Worm (Caenorhabditis elegans) whole organism, young adult: ENCODE results near the gene Y62H9A.4.

ENCODE experiments used
- B0019.2 ChIP-seq: fragments of 200-800 bp; sonication (Bioruptor generic); conservative IDR thresholded peaks from 2 replicates; pipeline ENCODE4 v1.3.6; 2022; ENCODE audit warnings: missing genetic modification reagents, missing genetic modification characterization, missing compliant biosample characterization
- B0035.1 ChIP-seq: sonication (generic microtip); optimal IDR thresholded peaks from 2 replicates; lab custom pipeline; 2016; ENCODE audit warnings: missing genetic modification characterization, mild to moderate bottlenecking, missing compliant biosample characterization, missing genotype, missing genetic modification reagents
- B0261.1 ChIP-seq: sonication (generic microtip); optimal IDR thresholded peaks from 2 replicates; lab custom pipeline; 2016; ENCODE audit warnings: mild to moderate bottlenecking, missing genetic modification characterization, moderate library complexity, missing compliant biosample characterization
- B0336.3 ChIP-seq: fragments of 200-800 bp; sonication (Bioruptor generic); IDR thresholded peaks from 2 replicates; pipeline ENCODE4 v1.3.6; 2022; ENCODE audit warnings: missing genetic modification characterization, missing compliant biosample characterization
- C06A6.2 ChIP-seq: fragments of 200-800 bp; sonication (Bioruptor generic); conservative IDR thresholded peaks from 2 replicates; pipeline ENCODE4 v1.3.6; 2022; ENCODE audit warnings: missing genetic modification characterization, missing compliant biosample characterization
- F23B12.7 ChIP-seq: sonication (generic microtip); optimal IDR thresholded peaks from 2 replicates; lab custom pipeline; 2017; ENCODE audit warnings: missing genetic modification characterization, mild to moderate bottlenecking, missing compliant biosample characterization, antibody characterized with exemption, moderate library complexity; ENCODE audit not compliant: insufficient read depth
- F33H1.4 ChIP-seq: fragments of 200-800 bp; sonication (Bioruptor generic); IDR thresholded peaks from 2 replicates; pipeline ENCODE4 v1.3.6; 2022; ENCODE audit warnings: missing genetic modification reagents, missing genetic modification characterization, missing compliant biosample characterization
- F37B4.10 ChIP-seq: fragments of 200-800 bp; sonication (Bioruptor generic); IDR thresholded peaks from 2 replicates; pipeline ENCODE4 v1.3.6; 2022; ENCODE audit warnings: missing genetic modification characterization, missing compliant biosample characterization
- F49E8.2 ChIP-seq: sonication (generic microtip); optimal IDR thresholded peaks from 3 replicates; lab custom pipeline; 2017; ENCODE audit warnings: missing genetic modification characterization, mild to moderate bottlenecking, missing compliant biosample characterization, antibody characterized with exemption, moderate library complexity; ENCODE audit not compliant: insufficient read depth
- Y79H2A.3 ChIP-seq: fragments of 200-800 bp; sonication (Bioruptor generic); conservative IDR thresholded peaks from 2 replicates; pipeline ENCODE4 v1.3.6; 2022; ENCODE audit warnings: missing genetic modification reagents, missing genetic modification characterization, missing compliant biosample characterization
- ZK185.1 ChIP-seq: sonication (generic microtip); optimal IDR thresholded peaks from 2 replicates; lab custom pipeline; 2016; ENCODE audit warnings: mild to moderate bottlenecking, missing genetic modification characterization, missing compliant biosample characterization; ENCODE audit not compliant: poor library complexity, severe bottlenecking
- aptf-2 ChIP-seq: fragments of 200-800 bp; sonication (Bioruptor generic); conservative IDR thresholded peaks from 2 replicates; pipeline ENCODE4 v1.3.6; 2022; ENCODE audit warnings: missing genetic modification reagents, missing genetic modification characterization, missing compliant biosample characterization
- atf-7 ChIP-seq: sonication (generic microtip); optimal IDR thresholded peaks from 2 replicates; lab custom pipeline; 2017; ENCODE audit warnings: mild to moderate bottlenecking, missing genetic modification characterization, missing compliant biosample characterization
- athp-1 ChIP-seq: sonication (generic microtip); optimal IDR thresholded peaks from 2 replicates; lab custom pipeline; 2017; ENCODE audit warnings: mild to moderate bottlenecking, missing genetic modification characterization, missing compliant biosample characterization
- attf-5 ChIP-seq: fragments of 200-800 bp; sonication (Bioruptor generic); optimal IDR thresholded peaks from 2 replicates; lab custom pipeline; 2018; ENCODE audit warnings: mild to moderate bottlenecking, missing genetic modification characterization, missing compliant biosample characterization
- attf-6 ChIP-seq: fragments of 200-800 bp; sonication (Bioruptor generic); IDR thresholded peaks from 2 replicates; pipeline ENCODE4 v1.3.6; 2022; ENCODE audit warnings: missing genetic modification reagents, missing genetic modification characterization, missing compliant biosample characterization
- bed-2 ChIP-seq: fragments of 200-800 bp; sonication (Bioruptor generic); IDR thresholded peaks from 2 replicates; pipeline ENCODE4 v1.3.6; 2022; ENCODE audit warnings: missing genetic modification reagents, missing genetic modification characterization, missing compliant biosample characterization
- cebp-2 ChIP-seq: fragments of 200-800 bp; sonication (Bioruptor generic); IDR thresholded peaks from 2 replicates; pipeline ENCODE4 v1.3.6; 2022; ENCODE audit warnings: missing genetic modification characterization, missing compliant biosample characterization
- ceh-58 ChIP-seq: fragments of 200-800 bp; sonication (Bioruptor generic); IDR thresholded peaks from 2 replicates; pipeline ENCODE4 v1.3.6; 2022; ENCODE audit warnings: missing genetic modification characterization, missing compliant biosample characterization
- ceh-91 ChIP-seq: fragments of 200-800 bp; sonication (Bioruptor generic); IDR thresholded peaks from 2 replicates; pipeline ENCODE4 v1.3.6; 2022; ENCODE audit warnings: missing genetic modification reagents, missing genetic modification characterization, missing compliant biosample characterization
- dpl-1 ChIP-seq: fragments of 150-350 bp; optimal IDR thresholded peaks from 2 replicates; lab custom pipeline; 2014; ENCODE audit warnings: missing biosample characterization, missing genetic modification reagents, missing genetic modification characterization
- egl-18 ChIP-seq: fragments of 200-800 bp; sonication (Bioruptor generic); IDR thresholded peaks from 2 replicates; pipeline ENCODE4 v1.3.6; 2022; ENCODE audit warnings: missing genetic modification reagents, missing genetic modification characterization, missing compliant biosample characterization
- ekl-4 ChIP-seq: fragments of 200-800 bp; sonication (Bioruptor generic); IDR thresholded peaks from 2 replicates; pipeline ENCODE4 v1.3.6; 2022; ENCODE audit warnings: missing genetic modification reagents, missing genetic modification characterization, missing compliant biosample characterization
- gei-17 ChIP-seq: fragments of 200-800 bp; sonication (Bioruptor generic); optimal IDR thresholded peaks from 2 replicates; lab custom pipeline; 2018; ENCODE audit warnings: mild to moderate bottlenecking, missing genetic modification characterization, missing compliant biosample characterization
- hlh-12 ChIP-seq: sonication (generic microtip); optimal IDR thresholded peaks from 2 replicates; lab custom pipeline; 2016; ENCODE audit warnings: missing genetic modification characterization, missing compliant biosample characterization
- hsf-1 ChIP-seq: fragments of 200-800 bp; sonication (Bioruptor generic); IDR thresholded peaks from 2 replicates; pipeline ENCODE4 v1.3.6; 2022; ENCODE audit warnings: missing genetic modification reagents, missing genetic modification characterization, missing compliant biosample characterization
- lin-40 ChIP-seq: sonication (generic microtip); optimal IDR thresholded peaks from 2 replicates; lab custom pipeline; 2016; ENCODE audit warnings: missing genetic modification characterization, mild to moderate bottlenecking, missing compliant biosample characterization, missing genotype, missing genetic modification reagents
- lsl-1 ChIP-seq: fragments of 200-800 bp; sonication (Bioruptor generic); optimal IDR thresholded peaks from 2 replicates; lab custom pipeline; 2018; ENCODE audit warnings: mild to moderate bottlenecking, missing genetic modification characterization, moderate library complexity, missing compliant biosample characterization
- lsy-27 ChIP-seq: sonication (generic microtip); optimal IDR thresholded peaks from 2 replicates; lab custom pipeline; 2017; ENCODE audit warnings: missing genetic modification characterization, mild to moderate bottlenecking, missing compliant biosample characterization, antibody characterized with exemption, missing genotype, borderline replicate concordance; ENCODE audit not compliant: insufficient read depth
- madf-10 ChIP-seq: sonication (generic microtip); optimal IDR thresholded peaks from 2 replicates; lab custom pipeline; 2016; ENCODE audit warnings: mild to moderate bottlenecking, missing genetic modification characterization, missing compliant biosample characterization
- madf-3 ChIP-seq: fragments of 200-800 bp; sonication (Bioruptor generic); IDR thresholded peaks from 2 replicates; pipeline ENCODE4 v1.3.6; 2022; ENCODE audit warnings: missing genetic modification reagents, missing genetic modification characterization, missing compliant biosample characterization
- nfya-1 ChIP-seq: sonication (generic microtip); optimal IDR thresholded peaks from 2 replicates; lab custom pipeline; 2017; ENCODE audit warnings: antibody characterized with exemption, missing compliant biosample characterization, missing genetic modification characterization, borderline replicate concordance; ENCODE audit not compliant: insufficient read depth
- nfyb-1 ChIP-seq: fragments of 200-800 bp; sonication (Bioruptor generic); IDR thresholded peaks from 2 replicates; pipeline ENCODE4 v1.3.6; 2022; ENCODE audit warnings: missing genetic modification reagents, missing genetic modification characterization, missing compliant biosample characterization
- nhr-179 ChIP-seq: sonication (generic microtip); optimal IDR thresholded peaks from 2 replicates; lab custom pipeline; 2016; ENCODE audit warnings: mild to moderate bottlenecking, missing genetic modification characterization, missing compliant biosample characterization
- nhr-80 ChIP-seq: sonication (generic microtip); optimal IDR thresholded peaks from 2 replicates; lab custom pipeline; 2016; ENCODE audit warnings: missing genetic modification characterization, missing compliant biosample characterization
- rec-8 ChIP-seq, 2 experiments: sonication (generic microtip); optimal IDR thresholded peaks; 2 replicates each; lab custom pipeline; 2016; ENCODE audit warnings: mild to moderate bottlenecking in 2 of 2, missing genetic modification characterization in 2 of 2, missing genetic modification reagents in 2 of 2, missing genotype in 2 of 2, missing biosample characterization in 1 of 2, missing compliant biosample characterization in 1 of 2, moderate library complexity in 1 of 2
- repo-1 ChIP-seq: sonication (generic microtip); optimal IDR thresholded peaks from 2 replicates; lab custom pipeline; 2017; ENCODE audit warnings: mild to moderate bottlenecking, missing genetic modification characterization, missing compliant biosample characterization
- sdz-38 ChIP-seq: sonication (generic microtip); optimal IDR thresholded peaks from 2 replicates; lab custom pipeline; 2016; ENCODE audit warnings: missing genotype, missing genetic modification characterization, missing compliant biosample characterization
- snpc-3.4 ChIP-seq: sonication (generic microtip); optimal IDR thresholded peaks from 2 replicates; lab custom pipeline; 2017; ENCODE audit warnings: missing genetic modification characterization, mild to moderate bottlenecking, missing compliant biosample characterization, antibody characterized with exemption, moderate library complexity, missing genotype, missing genetic modification reagents
- ztf-25 ChIP-seq: fragments of 200-800 bp; sonication (Bioruptor generic); IDR thresholded peaks from 2 replicates; pipeline ENCODE4 v1.3.6; 2022; ENCODE audit warnings: missing genetic modification reagents, missing genetic modification characterization, missing compliant biosample characterization
- ztf-3 ChIP-seq: fragments of 200-800 bp; sonication (Bioruptor generic); optimal IDR thresholded peaks from 2 replicates; lab custom pipeline; 2018; ENCODE audit warnings: mild to moderate bottlenecking, missing genetic modification characterization, missing compliant biosample characterization

Gene Y62H9A.4

DNA sequence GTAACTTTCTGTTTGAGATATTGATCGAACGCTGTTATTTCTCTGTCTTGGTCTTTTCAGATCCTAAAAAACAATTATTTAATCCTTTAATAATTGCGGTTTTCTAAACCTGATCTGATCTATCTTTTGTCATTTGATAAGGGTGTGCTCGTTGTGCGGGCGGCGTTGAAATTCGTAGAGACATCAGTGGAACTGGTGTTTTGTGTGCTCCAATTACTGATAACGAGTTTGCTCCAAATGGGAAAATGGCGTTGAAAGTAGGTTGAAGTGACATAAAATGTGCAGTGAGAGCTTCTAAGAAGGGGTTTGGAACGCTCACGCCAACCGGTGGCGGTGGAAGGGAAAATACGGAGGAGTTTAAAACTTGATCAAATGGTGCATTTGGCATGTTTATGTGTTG lies 25.5 kb upstream of the Y62H9A.4 start:
- TF ChIP-seq nhr-80 (tag; lab: Kevin White, UChicago) (peak; percentile 58), snpc-3.4 (tag; lab: Kevin White, UChicago) (no peak)

DNA sequence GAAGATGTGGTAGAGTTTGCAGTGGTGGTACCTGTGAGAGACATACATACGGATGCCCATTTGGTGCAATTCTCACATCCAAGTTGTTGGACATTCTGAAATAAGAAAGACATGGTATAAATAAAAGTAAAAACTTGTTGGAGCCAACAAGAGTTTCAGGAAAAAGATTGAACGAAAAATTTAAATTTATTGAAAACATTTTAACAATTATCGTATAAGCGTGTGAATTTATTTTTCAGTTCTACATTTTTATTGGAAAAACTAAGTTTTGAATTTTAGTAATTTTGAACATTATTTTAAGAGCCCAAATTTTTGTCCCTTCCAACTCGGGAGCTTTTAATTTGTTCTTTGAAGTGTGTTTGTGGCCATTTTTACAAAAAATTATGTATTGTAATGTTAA lies 25.0 kb upstream of the Y62H9A.4 start, which contains the start of gene F54F7.8:
Gene F54F7.8, minus strand, starts transcription at position 101 of the 400 bp plus-strand sequence.
- TF ChIP-seq lsl-1 (GFP tag; lab: Kevin White, UChicago) (no peak), repo-1 (no peak), F33H1.4 (GFP tag; lab: Robert Waterston, UW) (no peak), hsf-1 (GFP tag; lab: Robert Waterston, UW) (no peak)
- TF ChIP-seq, all 124 proteins: peak for 0

DNA sequence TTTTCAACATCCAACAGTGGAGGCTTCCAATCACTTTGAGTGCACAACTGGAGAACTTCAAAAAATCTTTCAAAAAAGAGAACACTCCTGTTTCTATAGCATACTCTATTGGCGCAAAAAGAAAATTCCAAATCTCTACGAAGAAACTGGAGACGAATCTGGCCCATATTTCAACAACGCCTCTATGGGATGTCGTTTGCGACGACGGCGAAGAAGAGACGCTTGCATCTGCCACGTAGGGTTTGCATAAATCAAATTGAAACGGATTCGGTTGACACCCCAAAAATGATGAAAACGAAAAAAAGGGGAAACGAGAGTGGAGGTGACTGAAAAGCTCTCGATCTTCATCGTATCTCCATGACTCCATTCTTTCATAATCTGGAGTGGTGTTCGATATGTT lies 23.7 kb upstream of the Y62H9A.4 start:
- no peak for TF ChIP-seq aptf-2
- no peak for TF ChIP-seq ztf-3 (GFP tag; lab: Kevin White, UChicago)
- no peak for TF ChIP-seq B0336.3
- no peak for TF ChIP-seq athp-1 (tag; lab: Kevin White, UChicago)
- no peak for TF ChIP-seq B0261.1 (tag; lab: Kevin White, UChicago)
- TF ChIP-seq madf-3 (GFP tag; lab: Robert Waterston, UW): no peak
- no peak for TF ChIP-seq lin-40 (tag; lab: Kevin White, UChicago)
- TF ChIP-seq B0035.1 (tag; lab: Kevin White, UChicago): no peak
- TF ChIP-seq egl-18 (GFP tag; lab: Robert Waterston, UW): no peak

DNA sequence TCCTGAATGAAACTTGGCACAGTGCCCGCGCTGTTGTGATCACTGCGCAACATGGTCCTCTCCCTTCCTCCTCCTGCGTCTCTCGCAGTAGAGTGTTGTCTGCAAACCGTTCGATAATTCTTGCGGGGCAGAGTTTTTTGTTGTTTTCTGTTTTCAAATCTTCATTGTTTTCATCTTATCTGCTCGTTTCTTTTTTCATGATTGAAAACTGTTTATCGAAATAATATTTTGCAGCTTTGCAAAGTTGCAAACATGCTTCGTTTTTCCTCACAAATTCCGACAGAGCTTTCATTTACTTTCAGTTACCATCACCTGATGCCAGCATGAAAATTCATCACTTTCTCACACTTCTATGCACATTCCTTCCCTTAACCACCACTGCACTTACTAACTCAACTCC lies 22.7 kb upstream of the Y62H9A.4 start, which contains the start of gene mes-1:
Gene mes-1, plus strand, starts transcription at position 301 of the 400 bp plus-strand sequence.
- TF ChIP-seq ekl-4 (GFP tag; lab: Robert Waterston, UW): no peak
- TF ChIP-seq attf-6: no peak
- TF ChIP-seq B0019.2 (GFP tag; lab: Robert Waterston, UW): no peak
- TF ChIP-seq rec-8 (tag; optimal IDR thresholded peaks at IDR 0.05; lab: Kevin White, UChicago): no peak
- TF ChIP-seq aptf-2: no peak
- TF ChIP-seq nfya-1: no peak
- TF ChIP-seq nfyb-1 (GFP tag; lab: Robert Waterston, UW): no peak
- TF ChIP-seq ztf-25 (GFP tag; lab: Robert Waterston, UW): no peak
- TF ChIP-seq hlh-12 (tag; lab: Kevin White, UChicago): no peak
- TF ChIP-seq dpl-1 (GFP tag; lab: Kevin White, UChicago): no peak
- no peak for TF ChIP-seq ZK185.1 (tag; lab: Kevin White, UChicago)
- no peak for TF ChIP-seq F49E8.2 (tag; lab: Kevin White, UChicago)

DNA sequence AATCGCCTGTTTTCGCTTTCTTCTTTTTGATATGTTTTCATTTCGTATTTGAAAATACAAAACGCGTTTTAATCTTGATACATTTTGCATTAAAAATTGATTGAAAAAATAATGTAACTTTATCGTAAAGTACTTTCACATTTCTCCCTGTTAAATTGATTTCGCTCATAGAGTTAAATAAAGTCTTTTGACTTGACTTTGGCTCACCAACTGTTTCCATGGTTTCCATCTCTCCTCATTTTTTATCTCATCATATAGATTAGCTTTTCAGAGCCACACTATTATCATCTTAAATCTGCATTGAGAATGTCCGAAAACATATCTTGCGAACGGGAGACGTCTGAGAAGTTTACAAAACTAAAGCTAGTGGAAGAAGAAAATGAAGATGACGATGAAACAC lies 16.6 kb upstream of the Y62H9A.4 start, which contains the start of gene F54F7.10:
Gene F54F7.10, plus strand, starts transcription at position 301 of the 400 bp plus-strand sequence.
- TF ChIP-seq atf-7 (tag; lab: Kevin White, UChicago): no peak
- TF ChIP-seq sdz-38 (tag; lab: Kevin White, UChicago): no peak
- TF ChIP-seq ceh-58 (GFP tag; lab: Robert Waterston, UW): no peak
- TF ChIP-seq Y79H2A.3: no peak

DNA sequence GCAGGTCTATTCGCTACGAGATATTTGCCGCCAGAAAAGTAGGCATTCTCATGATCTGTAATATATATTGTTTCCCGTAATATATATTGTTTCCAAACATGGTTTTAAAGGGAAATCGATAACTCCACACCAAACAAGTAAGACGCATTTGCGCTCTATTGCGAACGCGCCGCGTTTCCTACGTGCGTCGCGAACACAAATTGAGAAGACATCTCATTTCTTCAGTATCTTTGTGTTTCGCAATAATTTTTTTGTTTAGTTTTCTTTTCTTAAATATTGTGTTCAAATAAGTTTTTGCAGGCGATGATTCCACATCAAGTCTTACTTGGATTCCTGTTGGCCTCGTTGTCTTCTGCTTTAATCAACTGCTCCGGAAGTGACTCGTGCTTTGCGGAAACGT lies 14.8 kb upstream of the Y62H9A.4 start, which contains the start of gene F54F7.6:
Gene F54F7.6, plus strand, starts transcription at position 301 of the 400 bp plus-strand sequence.
- TF ChIP-seq lsy-27 (tag; lab: Kevin White, UChicago): no peak
- no peak for TF ChIP-seq attf-5 (GFP tag; lab: Kevin White, UChicago)
- no peak for TF ChIP-seq ceh-91 (GFP tag; lab: Robert Waterston, UW)
- TF ChIP-seq B0035.1 (tag; lab: Kevin White, UChicago): no peak
- no peak for TF ChIP-seq cebp-2 (GFP tag; lab: Robert Waterston, UW)
- no peak for TF ChIP-seq gei-17 (GFP tag; lab: Kevin White, UChicago)
- TF ChIP-seq C06A6.2 (GFP tag; lab: Robert Waterston, UW): no peak
- no peak for TF ChIP-seq nhr-179 (tag; lab: Kevin White, UChicago)
- TF ChIP-seq attf-6: no peak
- no peak for TF ChIP-seq F23B12.7 (tag; lab: Kevin White, UChicago)
- TF ChIP-seq madf-10 (tag; lab: Kevin White, UChicago): no peak
- TF ChIP-seq F37B4.10 (GFP tag; lab: Robert Waterston, UW): no peak
- no peak for TF ChIP-seq bed-2 (GFP tag; lab: Robert Waterston, UW)
- TF ChIP-seq nhr-80 (tag; lab: Kevin White, UChicago): no peak
